Fruit fly (Drosophila melanogaster): Measurements from ENCODE around the gene CG43348.

- no peak for TF ChIP-seq pros (GFP tag; optimal IDR thresholded peaks at IDR 0.05)
- no peak for TF ChIP-seq Bdp1 (GFP tag; optimal IDR thresholded peaks at IDR 0.05)
- no peak for TF ChIP-seq al (GFP tag; IDR thresholded peaks at IDR 0.05)
- TF ChIP-seq PHDP (tag; optimal IDR thresholded peaks at IDR 0.05) = no peak
- TF ChIP-seq gcm2 (GFP tag; optimal IDR thresholded peaks at IDR 0.05) = no peak
- TF ChIP-seq CG12769 (tag; optimal IDR thresholded peaks at IDR 0.05) = no peak
- TF ChIP-seq pan (optimal IDR thresholded peaks at IDR 0.05) = no peak
- no peak for TF ChIP-seq pan (GFP tag; optimal IDR thresholded peaks at IDR 0.05 in 1 of 2, IDR thresholded peaks at IDR 0.05 in 1 of 2)
- TF ChIP-seq CG15601 (tag; optimal IDR thresholded peaks at IDR 0.05) = no peak
These were observed 17.9 kb downstream of the CG43348 start for dm6 chr2L:1217033-1217612.

Data from whole organism, embryonic.